Fruit fly (Drosophila melanogaster): ENCODE measurements around the gene CG13074.

- TF ChIP-seq D1 (tag; optimal IDR thresholded peaks at IDR 0.05), result no peak
- TF ChIP-seq CG15710 (tag; optimal IDR thresholded peaks at IDR 0.05), result no peak
- TF ChIP-seq Pif1A (GFP tag; optimal IDR thresholded peaks at IDR 0.05), result no peak
- TF ChIP-seq Snoo (tag; optimal IDR thresholded peaks at IDR 0.05), result no peak
- no peak for TF ChIP-seq CG9948 (tag; optimal IDR thresholded peaks at IDR 0.05)
- no peak for TF ChIP-seq CG14655 (GFP tag; optimal IDR thresholded peaks at IDR 0.05)
- no peak for TF ChIP-seq fd96Ca (GFP tag; IDR thresholded peaks at IDR 0.05)
- no peak for TF ChIP-seq CG13204 (GFP tag; optimal IDR thresholded peaks at IDR 0.05)
- TF ChIP-seq EcR (GFP tag; optimal IDR thresholded peaks at IDR 0.05), result no peak
- TF ChIP-seq rn (GFP tag; IDR thresholded peaks at IDR 0.05), result no peak
- no peak for TF ChIP-seq CG8301 (tag; optimal IDR thresholded peaks at IDR 0.05)
- TF ChIP-seq Ets98B (GFP tag; IDR thresholded peaks at IDR 0.05), result no peak
Observed at dm6 chr3L:16082251-16082650, 15.0 kb downstream of the CG13074 start, which contains the start of gene CG33258.
